Fruit fly (Drosophila melanogaster) whole organism, embryonic: Measurements from ENCODE around the gene Sumo.

Experiments used
- Asciz ChIP-seq: fragments of 200-800 bp; sonication (Bioruptor generic); optimal IDR thresholded peaks from 2 replicates; lab custom pipeline; 2017; ENCODE audit warnings: missing biosample characterization, mild to moderate bottlenecking, missing genetic modification characterization, missing genetic modification reagents
- Atf3 ChIP-seq: fragments of 200-800 bp; sonication (Bioruptor generic); optimal IDR thresholded peaks from 3 replicates; lab custom pipeline; 2016; ENCODE audit warnings: missing biosample characterization, missing genetic modification characterization
- CG10267 ChIP-seq: fragments of 200-800 bp; sonication (Bioruptor generic); optimal IDR thresholded peaks from 2 replicates; lab custom pipeline; 2018; ENCODE audit warnings: missing biosample characterization, mild to moderate bottlenecking, missing genetic modification characterization, moderate library complexity
- CG11085 ChIP-seq: fragments of 200-800 bp; sonication (Bioruptor generic); IDR thresholded peaks from 2 replicates; pipeline ENCODE4 v1.3.6; 2022; ENCODE audit warnings: missing biosample characterization, missing genetic modification characterization
- CG11723 ChIP-seq: fragments of 200-800 bp; sonication (Bioruptor generic); optimal IDR thresholded peaks from 2 replicates; lab custom pipeline; 2017; ENCODE audit warnings: missing biosample characterization, mild to moderate bottlenecking, missing genetic modification characterization
- CG12104 ChIP-seq: fragments of 200-800 bp; sonication (Bioruptor generic); optimal IDR thresholded peaks from 3 replicates; lab custom pipeline; 2016; ENCODE audit warnings: missing biosample characterization, missing genetic modification characterization
- CG14050 ChIP-seq: fragments of 200-800 bp; sonication (Bioruptor generic); IDR thresholded peaks from 3 replicates; pipeline ENCODE4 v1.3.6; 2022; ENCODE audit warnings: missing biosample characterization, missing genetic modification characterization
- CG14965 ChIP-seq: fragments of 200-800 bp; sonication (Bioruptor generic); optimal IDR thresholded peaks from 2 replicates; lab custom pipeline; 2016; ENCODE audit warnings: missing biosample characterization, missing genetic modification characterization, borderline replicate concordance
- CG1832 ChIP-seq: fragments of 200-800 bp; sonication (Bioruptor generic); optimal IDR thresholded peaks from 2 replicates; lab custom pipeline; 2017; ENCODE audit warnings: missing biosample characterization, mild to moderate bottlenecking, missing genetic modification characterization, inconsistent platforms
- CG32532 ChIP-seq: fragments of 200-800 bp; sonication (Bioruptor generic); IDR thresholded peaks from 2 replicates; pipeline ENCODE4 v1.3.6; 2022; ENCODE audit warnings: missing biosample characterization, missing genetic modification characterization
- CG32767 ChIP-seq: fragments of 200-800 bp; sonication (Bioruptor generic); IDR thresholded peaks from 2 replicates; pipeline ENCODE4 v1.3.6; 2022; ENCODE audit warnings: missing biosample characterization, missing genetic modification characterization
- CG3838 ChIP-seq: fragments of 200-800 bp; sonication (Bioruptor generic); optimal IDR thresholded peaks from 3 replicates; lab custom pipeline; 2016; ENCODE audit warnings: missing biosample characterization, missing genetic modification characterization
- CG4820 ChIP-seq: fragments of 200-800 bp; sonication (Bioruptor generic); optimal IDR thresholded peaks from 3 replicates; lab custom pipeline; 2016; ENCODE audit warnings: missing biosample characterization, missing genetic modification characterization
- CG5180 ChIP-seq: fragments of 200-800 bp; sonication (Bioruptor generic); optimal IDR thresholded peaks from 3 replicates; lab custom pipeline; 2017; ENCODE audit warnings: missing biosample characterization, missing genetic modification characterization, mild to moderate bottlenecking, moderate library complexity, missing genetic modification reagents
- CG5953 ChIP-seq: fragments of 200-800 bp; sonication (Bioruptor generic); IDR thresholded peaks from 2 replicates; pipeline ENCODE4 v1.3.6; 2022; ENCODE audit warnings: missing biosample characterization, missing genetic modification characterization
- CG6765 ChIP-seq: fragments of 200-800 bp; sonication (Bioruptor generic); optimal IDR thresholded peaks from 3 replicates; lab custom pipeline; 2017; ENCODE audit warnings: missing biosample characterization, mild to moderate bottlenecking, missing genetic modification characterization
- CG6791 ChIP-seq: fragments of 200-800 bp; sonication (Bioruptor generic); IDR thresholded peaks from 3 replicates; pipeline ENCODE4 v1.3.6; 2022; ENCODE audit warnings: missing biosample characterization, missing genetic modification characterization; ENCODE audit not compliant: partially characterized antibody
- CG7928 ChIP-seq: fragments of 200-800 bp; sonication (Bioruptor generic); optimal IDR thresholded peaks from 2 replicates; lab custom pipeline; 2017; ENCODE audit warnings: missing biosample characterization, mild to moderate bottlenecking, missing genetic modification characterization
- Chrac-16 ChIP-seq: fragments of 200-800 bp; sonication (Bioruptor generic); optimal IDR thresholded peaks from 3 replicates; lab custom pipeline; 2016; ENCODE audit warnings: missing biosample characterization, missing genetic modification characterization
- Fer2 ChIP-seq: fragments of 200-800 bp; sonication (Bioruptor generic); optimal IDR thresholded peaks from 2 replicates; lab custom pipeline; 2018; ENCODE audit warnings: missing biosample characterization, mild to moderate bottlenecking, missing genetic modification characterization, moderate library complexity
- HmgD ChIP-seq: fragments of 200-800 bp; sonication (Bioruptor generic); optimal IDR thresholded peaks from 3 replicates; lab custom pipeline; 2016; ENCODE audit warnings: missing biosample characterization, missing genetic modification characterization
- Hr3 ChIP-seq: fragments of 200-800 bp; sonication (Bioruptor generic); optimal IDR thresholded peaks from 3 replicates; lab custom pipeline; 2016; ENCODE audit warnings: missing biosample characterization, missing genetic modification characterization
- Hr51 ChIP-seq, 2 experiments: fragments of 200-800 bp; sonication (Bioruptor generic); optimal IDR thresholded peaks; 2 replicates in 1 of 2; 3 replicates in 1 of 2; lab custom pipeline; 2016 to 2018; ENCODE audit warnings: missing biosample characterization in 2 of 2, missing genetic modification characterization in 2 of 2, mild to moderate bottlenecking in 1 of 2, moderate library complexity in 1 of 2
- Hsf ChIP-seq: fragments of 200-800 bp; sonication (Bioruptor generic); optimal IDR thresholded peaks from 3 replicates; lab custom pipeline; 2016; ENCODE audit warnings: missing biosample characterization, missing genetic modification characterization
- Lim3 ChIP-seq: fragments of 200-800 bp; sonication (Bioruptor generic); IDR thresholded peaks from 2 replicates; pipeline ENCODE4 v1.3.6; 2022; ENCODE audit warnings: missing biosample characterization, missing genetic modification characterization
- Lpt ChIP-seq: fragments of >200 bp; optimal IDR thresholded peaks from 2 replicates; lab custom pipeline; 2018; ENCODE audit warnings: missing biosample characterization, missing genetic modification characterization
- Opbp ChIP-seq: fragments of 200-800 bp; sonication (Bioruptor generic); IDR thresholded peaks from 3 replicates; pipeline ENCODE4 v1.3.6; 2022; ENCODE audit warnings: missing biosample characterization, missing genetic modification characterization; ENCODE audit not compliant: partially characterized antibody
- Poxn ChIP-seq: fragments of 200-800 bp; sonication (Bioruptor generic); IDR thresholded peaks from 2 replicates; pipeline ENCODE4 v1.3.6; 2022; ENCODE audit warnings: missing biosample characterization, missing genetic modification characterization
- Ptx1 ChIP-seq: fragments of 200-800 bp; sonication (Bioruptor generic); IDR thresholded peaks from 2 replicates; pipeline ENCODE4 v1.3.6; 2022; ENCODE audit warnings: missing biosample characterization, missing genetic modification characterization
- Usf ChIP-seq: fragments of 200-800 bp; sonication (Bioruptor generic); optimal IDR thresholded peaks from 2 replicates; lab custom pipeline; 2017; ENCODE audit warnings: missing genotype, missing biosample characterization, missing genetic modification characterization
- crc ChIP-seq: fragments of 200-800 bp; sonication (Bioruptor generic); optimal IDR thresholded peaks from 2 replicates; lab custom pipeline; 2016; ENCODE audit warnings: missing biosample characterization, missing genetic modification characterization
- dati ChIP-seq: fragments of 200-800 bp; sonication (Bioruptor generic); IDR thresholded peaks from 2 replicates; pipeline ENCODE4 v1.3.6; 2022; ENCODE audit warnings: missing biosample characterization, missing genetic modification characterization
- dysf ChIP-seq: fragments of 200-800 bp; sonication (Bioruptor generic); IDR thresholded peaks from 3 replicates; pipeline ENCODE4 v1.3.6; 2022; ENCODE audit warnings: missing biosample characterization, missing genetic modification characterization
- esg ChIP-seq: fragments of 200-800 bp; sonication (Bioruptor generic); conservative IDR thresholded peaks from 2 replicates; pipeline ENCODE4 v1.3.6; 2022; ENCODE audit warnings: missing biosample characterization, missing genetic modification characterization
- ewg ChIP-seq: fragments of 200-800 bp; sonication (Bioruptor generic); optimal IDR thresholded peaks from 3 replicates; lab custom pipeline; 2017; ENCODE audit warnings: mild to moderate bottlenecking, missing biosample characterization, missing genetic modification reagents, missing genetic modification characterization
- fd64A ChIP-seq: fragments of 200-800 bp; sonication (Bioruptor generic); optimal IDR thresholded peaks from 3 replicates; lab custom pipeline; 2018; ENCODE audit warnings: missing biosample characterization, mild to moderate bottlenecking, missing genetic modification characterization
- gce ChIP-seq: fragments of 200-800 bp; sonication (Bioruptor generic); IDR thresholded peaks from 3 replicates; pipeline ENCODE4 v1.3.6; 2022; ENCODE audit warnings: missing biosample characterization, missing genetic modification characterization
- grn ChIP-seq: fragments of 200-800 bp; sonication (Bioruptor generic); optimal IDR thresholded peaks from 3 replicates; lab custom pipeline; 2017; ENCODE audit warnings: missing biosample characterization, missing genetic modification characterization
- gt ChIP-seq: fragments of 200-800 bp; sonication (Bioruptor generic); IDR thresholded peaks from 2 replicates; pipeline ENCODE4 v1.3.6; 2022; ENCODE audit warnings: missing biosample characterization, missing genetic modification characterization
- ham ChIP-seq: fragments of 200-800 bp; sonication (Bioruptor generic); IDR thresholded peaks from 2 replicates; pipeline ENCODE4 v1.3.6; 2022; ENCODE audit warnings: missing biosample characterization, missing genetic modification characterization
- hbn ChIP-seq: fragments of 200-800 bp; sonication (Bioruptor generic); IDR thresholded peaks from 2 replicates; pipeline ENCODE4 v1.3.6; 2022; ENCODE audit warnings: missing biosample characterization, missing genetic modification characterization; ENCODE audit not compliant: partially characterized antibody
- her ChIP-seq: fragments of 200-800 bp; sonication (Bioruptor generic); optimal IDR thresholded peaks from 2 replicates; lab custom pipeline; 2016; ENCODE audit warnings: missing biosample characterization, missing genetic modification characterization
- nom ChIP-seq: fragments of 200-800 bp; sonication (Bioruptor generic); optimal IDR thresholded peaks from 2 replicates; lab custom pipeline; 2017; ENCODE audit warnings: missing biosample characterization, missing genetic modification characterization, mild to moderate bottlenecking, moderate library complexity, missing genetic modification reagents
- oc ChIP-seq: fragments of 200-800 bp; sonication (Bioruptor generic); optimal IDR thresholded peaks from 2 replicates; lab custom pipeline; 2018; ENCODE audit warnings: missing biosample characterization, mild to moderate bottlenecking, missing genetic modification characterization, moderate library complexity
- prd ChIP-seq, 3 experiments: fragments of >200 bp in 2 of 3; fragments of 200-800 bp in 1 of 3; sonication (Bioruptor generic) in 1 of 3; optimal IDR thresholded peaks in 2 of 3; IDR thresholded peaks in 1 of 3; 2 replicates in 2 of 3; 3 replicates in 1 of 3; pipeline versions ENCODE4 v1.3.6 to Lab custom; 2017 to 2022; ENCODE audit warnings: missing biosample characterization in 1 of 3, missing genetic modification characterization in 1 of 3
- pzg ChIP-seq: fragments of 200-800 bp; sonication (Bioruptor generic); optimal IDR thresholded peaks from 3 replicates; lab custom pipeline; 2018; ENCODE audit warnings: missing biosample characterization, mild to moderate bottlenecking, missing genetic modification characterization, moderate library complexity
- ranshi ChIP-seq: fragments of 200-800 bp; sonication (Bioruptor generic); IDR thresholded peaks from 2 replicates; pipeline ENCODE4 v1.3.6; 2022; ENCODE audit warnings: missing biosample characterization, missing genetic modification characterization
- trem ChIP-seq: fragments of 200-800 bp; optimal IDR thresholded peaks from 3 replicates; lab custom pipeline; 2019; ENCODE audit warnings: missing biosample characterization, mild to moderate bottlenecking, missing genetic modification characterization, moderate library complexity
- ttk ChIP-seq: fragments of 200-800 bp; sonication (Bioruptor generic); IDR thresholded peaks from 2 replicates; pipeline ENCODE4 v2.1.2; 2022; ENCODE audit warnings: missing biosample characterization, missing genetic modification characterization
- zfh1 ChIP-seq: fragments of 200-800 bp; sonication (Bioruptor generic); IDR thresholded peaks from 3 replicates; pipeline ENCODE4 v1.3.6; 2022; ENCODE audit warnings: missing biosample characterization, missing genetic modification characterization

Sumo gene

dm6 chr2L:6967422-6968012, at the start of gene Sumo (continued):
- TF ChIP-seq zfh1 (GFP tag; lab: Robert Waterston, UW) (0 out of 3 replicates have a peak, but pooled peaks have one; percentile 26), crc (no peak), CG7928 (GFP tag; lab: Kevin White, UChicago) (no peak), Chrac-16 (GFP tag; lab: Kevin White, UChicago) (no peak), Lim3 (GFP tag; lab: Robert Waterston, UW) (no peak), Lpt (no peak), Ptx1 (GFP tag; lab: Robert Waterston, UW) (no peak), CG10267 (peak; percentile 26), dysf (GFP tag; lab: Robert Waterston, UW) (0 out of 3 replicates have a peak, but pooled peaks have one; percentile 7), CG14965 (GFP tag; lab: Kevin White, UChicago) (no peak), Usf (GFP tag; lab: Kevin White, UChicago) (peak; percentile 25), CG5180 (GFP tag; lab: Kevin White, UChicago) (no peak), nom (no peak), CG6791 (GFP tag; lab: Robert Waterston, UW) (peak; percentile 100), Hsf (no peak), Hr3 (GFP tag; lab: Kevin White, UChicago) (peak; percentile 17), ranshi (GFP tag; lab: Robert Waterston, UW) (no peak; the same call in 1 of the 2 replicates), Atf3 (GFP tag; lab: Kevin White, UChicago) (no peak), dati (GFP tag; lab: Robert Waterston, UW) (no peak), her (GFP tag; lab: Kevin White, UChicago) (no peak), CG4820 (no peak), CG1832 (GFP tag; lab: Kevin White, UChicago) (no peak), CG32532 (GFP tag; lab: Robert Waterston, UW) (peak; percentile 49), ham (GFP tag; lab: Robert Waterston, UW) (no peak), fd64A (GFP tag; lab: Kevin White, UChicago) (no peak), CG32767 (GFP tag; lab: Robert Waterston, UW) (no peak), HmgD (GFP tag; lab: Kevin White, UChicago) (no peak), CG11085 (GFP tag; lab: Robert Waterston, UW) (no peak; the same call in 1 of the 2 replicates), Asciz (GFP tag; lab: Kevin White, UChicago) (no peak), esg (GFP tag; lab: Robert Waterston, UW) (no peak), gt (GFP tag; lab: Robert Waterston, UW) (no peak), oc (tag; lab: Kevin White, UChicago) (no peak), CG5953 (GFP tag; lab: Robert Waterston, UW) (no peak), Opbp (GFP tag; lab: Robert Waterston, UW) (peak; percentile 100), gce (no peak), hbn (GFP tag; lab: Robert Waterston, UW) (peak; percentile 96), CG3838 (no peak), Fer2 (tag; lab: Kevin White, UChicago) (no peak), prd (optimal IDR thresholded peaks at IDR 0.05; lab: Kevin White, UChicago) (no peak), prd (GFP tag; IDR thresholded peaks at IDR 0.05; lab: Robert Waterston, UW) (no peak; the same call in 2 of the 3 replicates), Poxn (no peak), Hr51 (GFP tag; optimal IDR thresholded peaks at IDR 0.05; lab: Kevin White, UChicago) (no peak), grn (no peak), CG12104 (GFP tag; lab: Kevin White, UChicago) (no peak), ttk (GFP tag; lab: Robert Waterston, UW) (no peak), CG14050 (GFP tag; lab: Robert Waterston, UW) (no peak), trem (tag; lab: Kevin White, UChicago) (peak; percentile 66), CG6765 (GFP tag; lab: Kevin White, UChicago) (no peak), CG11723 (GFP tag; lab: Kevin White, UChicago) (no peak), pzg (GFP tag; lab: Kevin White, UChicago) (peak; percentile 79), ewg (GFP tag; lab: Kevin White, UChicago) (no peak)
